Worm (Caenorhabditis elegans): Measurements from ENCODE around the gene miga-1.

- TF ChIP-seq ama-1 (optimal IDR thresholded peaks at IDR 0.05) (no peak), flt-1 (GFP tag; IDR thresholded peaks at IDR 0.05) (no peak), hmbx-1 (tag; optimal IDR thresholded peaks at IDR 0.05) (no peak), ceh-13 (GFP tag; optimal IDR thresholded peaks at IDR 0.05) (no peak), ceh-36 (tag; optimal IDR thresholded peaks at IDR 0.05) (no peak), F13C5.2 (tag; optimal IDR thresholded peaks at IDR 0.05) (no peak), ets-7 (tag; optimal IDR thresholded peaks at IDR 0.05) (no peak), pes-1 (GFP tag; IDR thresholded peaks at IDR 0.05) (no peak), tbx-11 (GFP tag; IDR thresholded peaks at IDR 0.05) (no peak), hmg-4 (GFP tag; optimal IDR thresholded peaks at IDR 0.05) (no peak), hnd-1 (tag; optimal IDR thresholded peaks at IDR 0.05) (no peak)
Observed at ce11 chrV:12421360-12421759, 20.7 kb upstream of the miga-1 start.

Measured in whole organism, early embryonic.